Worm (Caenorhabditis elegans) whole organism, dauer: ENCODE measurements around the gene gst-33.

Experiments used
- unc-62 ChIP-seq: sonication (generic microtip); optimal IDR thresholded peaks from 2 replicates; lab custom pipeline; 2017; ENCODE audit warnings: missing biosample characterization, missing genetic modification reagents, missing genetic modification characterization

The gst-33 gene

DNA sequence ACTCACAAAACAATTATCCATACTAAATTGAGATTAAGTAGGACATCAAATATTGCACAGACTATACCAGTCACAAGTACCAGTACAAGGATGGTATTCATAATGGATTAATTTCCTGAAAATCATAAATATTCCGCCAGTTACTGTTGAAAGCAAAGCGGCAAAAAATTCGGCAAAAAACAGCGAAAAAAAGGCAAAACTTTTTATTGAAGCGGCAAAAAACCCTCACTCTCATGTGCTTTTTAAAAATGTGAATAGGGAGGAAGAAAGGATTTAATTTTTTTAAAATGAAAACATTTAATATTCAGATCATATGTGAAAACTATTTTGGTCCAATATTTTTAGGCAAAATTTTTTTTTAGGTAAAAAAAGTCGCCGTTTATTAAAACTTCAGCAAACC is 2.4 kb upstream of the gst-33 start, which contains the start of gene srbc-29:
TSS of gene srbc-29 (minus strand) at position 101 of the 400 bp plus-strand sequence.
- TF ChIP-seq unc-62 (GFP tag; lab: Kevin White, UChicago): no peak

DNA sequence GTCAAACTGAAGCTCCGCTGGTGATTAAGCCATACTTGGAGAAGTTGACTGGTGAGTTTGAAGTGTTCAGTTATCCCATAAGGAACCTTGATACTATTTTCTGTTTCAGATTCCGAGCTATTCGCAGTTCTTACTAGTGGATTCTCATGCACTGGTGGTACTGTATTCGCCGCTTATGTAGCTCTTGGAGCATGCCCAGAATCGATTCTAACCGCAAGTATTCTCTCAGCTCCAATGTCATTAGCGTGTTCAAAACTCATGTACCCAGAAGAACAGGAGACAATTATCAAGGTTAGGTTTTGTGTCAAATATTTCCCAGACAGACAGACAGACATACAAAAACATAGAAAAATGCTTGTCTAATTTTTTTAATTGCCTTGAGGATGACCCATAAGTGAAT is 3.5 kb downstream of the gst-33 start:
- TF ChIP-seq unc-62 (GFP tag; lab: Kevin White, UChicago): no peak

- TF ChIP-seq unc-62 (GFP tag; lab: Kevin White, UChicago): no peak
Observed at ce11 chrV:3463514-3463913, 4.8 kb downstream of the gst-33 start, which contains the start of gene slc-28.1. Gene slc-28.1, plus strand, starts transcription at chrV:3463814.

- no peak for TF ChIP-seq unc-62 (GFP tag; lab: Kevin White, UChicago)
Observed at ce11 chrV:3459919-3460318, 8.4 kb downstream of the gst-33 start, which contains the start of gene slc-28.2. Gene slc-28.2, plus strand, starts transcription at chrV:3460219.

DNA sequence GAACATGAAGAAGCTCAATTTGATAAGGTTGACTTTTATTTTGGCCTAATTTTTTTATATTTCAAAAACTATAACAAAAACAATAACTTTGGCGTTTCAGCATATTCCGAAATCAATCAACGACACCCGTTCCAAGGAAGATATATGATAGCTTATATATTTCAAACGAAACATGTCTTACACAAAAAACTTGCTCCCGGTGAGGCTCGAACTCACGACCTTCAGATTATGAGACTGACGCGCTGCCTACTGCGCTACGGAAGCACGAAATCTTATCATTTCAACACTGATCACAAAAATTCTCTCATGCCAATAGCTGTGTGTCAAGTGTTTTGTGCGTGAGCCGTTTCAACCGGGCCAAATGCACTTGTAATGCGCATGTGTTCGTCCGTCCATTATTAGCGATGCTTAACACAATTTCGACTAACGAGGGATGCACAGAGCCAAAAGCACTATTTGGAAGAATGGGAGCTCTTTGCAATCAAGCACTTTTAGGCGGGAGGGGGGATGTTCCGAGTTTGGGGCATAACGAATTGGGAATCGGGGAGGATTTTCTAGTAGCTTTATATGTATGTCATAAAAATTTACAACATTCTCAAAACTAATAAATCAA is 13.1 kb downstream of the gst-33 start:
- no peak for TF ChIP-seq unc-62 (GFP tag; lab: Kevin White, UChicago)

- TF ChIP-seq unc-62 (GFP tag; lab: Kevin White, UChicago): no peak
Observed at ce11 chrV:3454620-3455019, 13.7 kb downstream of the gst-33 start.

DNA sequence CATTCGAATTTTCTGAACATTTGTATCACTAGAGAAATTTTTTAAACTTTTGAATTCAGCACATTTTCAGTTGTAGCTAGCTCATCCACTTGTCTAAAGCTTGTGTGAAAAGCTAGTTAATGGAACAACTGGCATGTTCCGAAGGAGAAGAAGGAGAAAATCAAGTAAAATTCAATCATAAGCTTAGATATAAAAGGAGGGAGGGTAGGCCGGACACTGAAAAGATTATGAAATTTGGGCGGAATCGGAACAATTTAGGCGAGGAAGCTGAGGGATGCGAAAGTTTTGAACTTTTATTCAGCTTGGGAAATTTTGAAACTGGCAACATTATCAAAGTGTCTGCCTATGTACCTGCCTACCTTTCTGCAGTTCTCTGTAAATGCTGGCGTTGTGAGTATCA is 15.9 kb downstream of the gst-33 start:
- TF ChIP-seq unc-62 (GFP tag; lab: Kevin White, UChicago): no peak

DNA sequence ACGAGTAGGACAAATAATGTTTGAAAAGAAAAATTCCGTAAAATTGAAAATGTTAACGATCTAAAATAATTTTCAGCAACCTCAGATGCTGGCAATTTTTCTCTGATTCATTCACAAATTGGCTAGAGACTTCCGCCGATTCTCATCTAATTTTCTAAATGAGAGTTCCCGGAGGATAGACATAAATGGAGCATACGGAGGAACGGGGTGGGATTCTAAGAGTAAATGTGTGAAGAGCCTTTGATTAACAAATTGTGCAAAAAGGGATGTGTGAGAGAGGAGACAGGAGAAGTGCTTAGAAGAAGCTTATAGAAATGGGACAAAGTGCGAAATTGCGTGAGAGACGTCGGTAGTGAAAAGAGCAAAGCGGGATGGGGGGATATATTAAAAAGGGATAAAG is 16.7 kb downstream of the gst-33 start:
- TF ChIP-seq unc-62 (GFP tag; lab: Kevin White, UChicago): no peak

DNA sequence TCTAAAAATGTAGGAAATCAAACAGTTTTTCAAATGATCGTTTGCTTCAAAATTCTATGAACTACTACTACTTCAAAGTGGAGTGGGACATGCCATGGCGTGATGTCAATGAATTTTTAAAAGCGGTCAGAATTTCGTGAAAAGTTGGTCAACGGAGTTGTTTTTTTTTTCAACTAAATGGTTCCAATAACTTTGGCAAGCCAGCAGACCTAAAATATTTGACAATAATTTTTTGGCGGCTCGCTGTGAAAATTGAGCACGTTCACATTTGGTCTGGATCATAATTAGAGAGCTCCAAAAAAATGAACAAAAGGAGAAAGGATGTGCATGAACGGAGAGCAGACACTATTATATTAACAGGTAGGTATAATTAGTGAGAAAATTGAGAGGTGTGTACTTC is 18.0 kb downstream of the gst-33 start:
- TF ChIP-seq unc-62 (GFP tag; lab: Kevin White, UChicago): no peak

DNA sequence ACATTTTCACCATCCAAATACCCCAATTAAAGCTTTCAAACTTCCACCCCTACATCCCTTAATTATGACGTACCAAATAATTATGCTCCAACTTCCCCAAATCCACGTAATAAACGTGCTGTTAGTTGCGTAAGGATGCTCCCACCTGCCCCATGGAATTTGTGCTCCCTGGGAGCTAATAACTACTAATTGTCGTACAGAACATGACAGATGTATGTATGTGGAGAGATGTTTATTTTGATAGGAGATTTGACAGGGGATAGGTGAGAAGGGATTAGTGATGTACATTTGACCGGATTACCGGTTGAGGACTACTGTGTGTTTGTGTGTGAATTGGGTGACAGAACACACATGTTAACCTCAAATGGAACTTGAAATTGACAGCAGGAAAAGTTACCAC is 18.6 kb downstream of the gst-33 start:
- TF ChIP-seq unc-62 (GFP tag; lab: Kevin White, UChicago): no peak

ce11 chrV:3445090-3445832 is 23.1 kb downstream of the gst-33 start:
- TF ChIP-seq unc-62 (GFP tag; lab: Kevin White, UChicago): no peak

- no peak for TF ChIP-seq unc-62 (GFP tag; lab: Kevin White, UChicago)
Observed at ce11 chrV:3444777-3445089, 23.6 kb downstream of the gst-33 start, which contains the start of gene cfz-2. Gene cfz-2, minus strand, starts transcription at chrV:3444877.

ce11 chrV:3442609-3443008 is 25.8 kb downstream of the gst-33 start:
- no peak for TF ChIP-seq unc-62 (GFP tag; lab: Kevin White, UChicago)

DNA sequence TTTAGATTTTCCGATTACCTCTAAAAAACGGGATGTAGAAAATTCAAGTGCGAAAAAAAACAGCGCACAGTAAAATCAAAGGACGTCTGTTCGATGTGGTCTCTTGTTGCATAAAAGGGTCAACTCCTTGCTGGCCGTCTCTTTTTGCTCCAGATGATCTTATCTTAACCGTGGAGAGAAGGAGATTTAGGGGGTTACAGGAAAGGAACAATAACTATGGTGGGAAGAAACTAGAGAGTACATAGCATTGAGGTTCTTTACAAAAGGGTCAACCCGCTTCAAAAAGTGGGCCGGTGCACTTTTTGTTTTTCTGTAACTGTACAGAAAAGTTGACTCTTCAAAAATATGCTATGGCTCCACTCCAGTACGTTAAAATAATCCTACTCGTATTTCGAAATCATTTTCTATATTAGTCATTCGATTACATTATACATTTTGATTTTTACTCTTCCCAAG is 36.8 kb downstream of the gst-33 start, which contains the start of the genes T20D4.19 and srj-9:
TSS of gene T20D4.19 (minus strand) at position 101 of the 456 bp plus-strand sequence.
TSS of gene srj-9 (plus strand) at position 406 of the 456 bp plus-strand sequence.
- TF ChIP-seq unc-62 (GFP tag; lab: Kevin White, UChicago): no peak

DNA sequence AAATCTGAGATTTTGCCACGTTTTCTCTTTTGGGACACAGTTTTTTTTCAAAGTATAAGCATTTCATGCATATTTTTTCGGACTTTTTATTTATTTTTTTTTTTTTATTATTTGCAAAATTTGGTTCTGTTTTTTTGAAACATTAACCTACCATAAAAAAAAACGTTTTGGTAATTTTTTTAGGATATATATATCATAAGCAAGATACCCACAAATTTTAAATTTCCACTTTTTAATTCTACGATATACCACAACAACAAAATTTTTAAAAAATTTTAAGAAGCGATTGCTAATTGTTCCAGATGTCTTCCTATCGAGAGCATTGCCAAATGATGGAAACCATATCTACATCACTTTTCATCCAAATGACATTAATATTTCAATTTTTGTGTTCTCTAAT is 39.7 kb downstream of the gst-33 start, which contains the start of gene srab-20:
TSS of gene srab-20 (plus strand) at position 301 of the 400 bp plus-strand sequence.
- no peak for TF ChIP-seq unc-62 (GFP tag; lab: Kevin White, UChicago)

ce11 chrV:3426076-3426475 is 42.3 kb downstream of the gst-33 start, which contains the start of gene srab-22:
Gene srab-22, plus strand, starts transcription at chrV:3426376.
- TF ChIP-seq unc-62 (GFP tag; lab: Kevin White, UChicago): no peak
